Worm (Caenorhabditis elegans): ENCODE data around the gene rad-50.
A peak's percentile ranks its signal among the peaks of the same experiment; 100 is the strongest.

Gene rad-50

ce11 chrV:12234293-12235004, 11.0 kb upstream of the rad-50 start, which contains the start of gene myo-3:
myo-3 (minus strand) TSS chrV:12234343.
- TF ChIP-seq F26F4.8 (GFP tag; conservative IDR thresholded peaks at IDR 0.05) (no peak), nhr-6 (tag; optimal IDR thresholded peaks at IDR 0.05) (no peak), spr-3 (GFP tag; optimal IDR thresholded peaks at IDR 0.05) (no peak), ctbp-1 (GFP tag; IDR thresholded peaks at IDR 0.05) (no peak), vab-7 (GFP tag; IDR thresholded peaks at IDR 0.05) (no peak), lin-29 (GFP tag; IDR thresholded peaks at IDR 0.05) (no peak), unc-62 (GFP tag; optimal IDR thresholded peaks at IDR 0.05 in 1 of 2) (peak in 1 of 2 experiments; percentile 68), unc-62 (tag; optimal IDR thresholded peaks at IDR 0.05) (no peak), lin-1 (GFP tag; IDR thresholded peaks at IDR 0.05) (no peak), lin-39 (tag; optimal IDR thresholded peaks at IDR 0.05) (no peak), snpc-1.2 (GFP tag; IDR thresholded peaks at IDR 0.05) (no peak), dve-1 (tag; optimal IDR thresholded peaks at IDR 0.05; ENCODE audit: insufficient read depth) (no peak), nhr-28 (tag; optimal IDR thresholded peaks at IDR 0.05) (peak; percentile 18), ama-1 (optimal IDR thresholded peaks at IDR 0.05) (no peak), dmd-9 (GFP tag; IDR thresholded peaks at IDR 0.05) (no peak), nhr-11 (tag; optimal IDR thresholded peaks at IDR 0.05) (peak; percentile 9), aly-2 (tag; optimal IDR thresholded peaks at IDR 0.05) (no peak), F44E2.7 (GFP tag; IDR thresholded peaks at IDR 0.05) (no peak), arid-1 (GFP tag; conservative IDR thresholded peaks at IDR 0.05) (no peak), madf-9 (GFP tag; conservative IDR thresholded peaks at IDR 0.05) (no peak), mep-1 (tag; optimal IDR thresholded peaks at IDR 0.05) (no peak), daf-16 (GFP tag; optimal IDR thresholded peaks at IDR 0.05) (peak in 1 of 2 experiments; percentile 85), daf-16 (tag; optimal IDR thresholded peaks at IDR 0.05) (no peak), ztf-11 (tag; optimal IDR thresholded peaks at IDR 0.05) (no peak), nhr-25 (tag; optimal IDR thresholded peaks at IDR 0.05; ENCODE audit: borderline replicate concordance, insufficient read depth) (no peak), pha-4 (GFP tag; IDR thresholded peaks at IDR 0.05) (no peak), pha-4 (tag; optimal IDR thresholded peaks at IDR 0.05) (no peak), hlh-11 (tag; optimal IDR thresholded peaks at IDR 0.05) (peak; percentile 55), F49E8.2 (tag; optimal IDR thresholded peaks at IDR 0.05; ENCODE audit: borderline replicate concordance) (no peak), mxl-2 (GFP tag; conservative IDR thresholded peaks at IDR 0.05) (no peak), dmd-6 (GFP tag; IDR thresholded peaks at IDR 0.05) (no peak), ZK337.2 (GFP tag; IDR thresholded peaks at IDR 0.05) (no peak), snpc-4 (tag; optimal IDR thresholded peaks at IDR 0.05) (no peak), T26A8.4 (GFP tag; IDR thresholded peaks at IDR 0.05) (no peak), fkh-10 (GFP tag; optimal IDR thresholded peaks at IDR 0.05) (no peak), lin-38 (GFP tag; IDR thresholded peaks at IDR 0.05) (no peak)

DNA sequence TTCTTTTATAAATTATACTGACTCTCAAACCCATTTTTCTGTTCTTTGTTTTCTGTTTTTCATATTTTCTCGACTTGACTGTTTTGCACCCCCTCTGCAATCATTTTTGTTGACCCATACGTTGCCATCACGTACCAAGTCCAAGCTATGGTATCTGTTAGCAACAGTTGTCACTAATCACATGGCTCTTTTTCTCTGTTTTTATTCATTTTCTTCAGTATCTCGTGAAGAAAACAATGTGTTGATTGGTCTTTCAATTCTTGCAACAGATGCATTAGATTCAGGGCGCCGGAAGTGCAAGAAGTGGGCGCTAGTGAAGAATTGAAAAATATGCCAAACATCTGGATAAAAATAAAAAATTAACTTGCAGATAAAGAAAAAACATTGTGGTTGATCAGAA, 9.9 kb upstream of the rad-50 start:
- TF ChIP-seq dmd-6 (GFP tag; IDR thresholded peaks at IDR 0.05): no peak
- no peak for TF ChIP-seq ceh-32 (tag; optimal IDR thresholded peaks at IDR 0.05; ENCODE audit: poor library complexity)
- TF ChIP-seq hmg-1.1 (GFP tag; IDR thresholded peaks at IDR 0.05): no peak
- TF ChIP-seq egl-27 (tag; optimal IDR thresholded peaks at IDR 0.05): no peak
- no peak for TF ChIP-seq mdt-29 (GFP tag; IDR thresholded peaks at IDR 0.05)
- no peak for TF ChIP-seq nhr-10 (tag; optimal IDR thresholded peaks at IDR 0.05)
- TF ChIP-seq daf-16 (GFP tag; optimal IDR thresholded peaks at IDR 0.05): peak in 1 of 2 experiments; percentile 100
- TF ChIP-seq daf-16 (tag; optimal IDR thresholded peaks at IDR 0.05): no peak
- TF ChIP-seq hlh-11 (tag; optimal IDR thresholded peaks at IDR 0.05): peak; percentile 33
- peak; percentile 26 for TF ChIP-seq nhr-11 (tag; optimal IDR thresholded peaks at IDR 0.05)
- no peak for TF ChIP-seq unc-62 (GFP tag; optimal IDR thresholded peaks at IDR 0.05 in 1 of 2)
- TF ChIP-seq unc-62 (tag; optimal IDR thresholded peaks at IDR 0.05): no peak
- TF ChIP-seq ztf-11 (tag; optimal IDR thresholded peaks at IDR 0.05): no peak
